Worm (Caenorhabditis elegans): ENCODE results near the gene T07A9.15.
A peak's percentile ranks its signal among the peaks of the same experiment; 100 is the strongest.

The T07A9.15 gene

DNA sequence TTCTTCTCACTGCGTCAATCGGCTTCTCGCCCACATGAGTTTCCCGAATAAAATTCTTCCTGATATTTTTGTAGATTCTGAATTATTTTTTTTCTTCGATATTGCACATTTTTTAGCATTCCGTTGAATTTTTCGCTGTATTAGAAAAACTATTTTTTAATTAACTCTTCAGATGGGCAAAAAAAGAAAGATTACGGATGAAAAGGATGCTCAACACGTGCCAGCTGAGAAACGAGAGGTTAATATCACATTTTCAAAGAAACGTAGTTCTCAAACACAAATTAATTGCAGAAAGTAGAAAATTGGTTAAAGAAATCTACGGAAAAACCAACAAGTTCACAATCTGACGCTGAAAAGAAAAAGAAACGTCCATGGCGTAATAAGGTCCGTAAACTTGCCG, 3.0 kb upstream of the T07A9.15 start, which contains the start of gene rrp-8:
Gene rrp-8 (plus strand): TSS at position 173 of the 400 bp plus-strand sequence.
- no peak for TF ChIP-seq sdc-2 (tag; optimal IDR thresholded peaks at IDR 0.05)
- no peak for TF ChIP-seq fax-1 (tag; optimal IDR thresholded peaks at IDR 0.05)
- no peak for TF ChIP-seq fkh-6 (tag; optimal IDR thresholded peaks at IDR 0.05)
- TF ChIP-seq T23F11.4 (GFP tag; optimal IDR thresholded peaks at IDR 0.05) = no peak
- no peak for TF ChIP-seq pag-3 (tag; optimal IDR thresholded peaks at IDR 0.05; ENCODE audit: borderline replicate concordance)
- TF ChIP-seq gmeb-2 (tag; optimal IDR thresholded peaks at IDR 0.05) = no peak
- TF ChIP-seq K09A11.1 (tag; optimal IDR thresholded peaks at IDR 0.05; ENCODE audit: insufficient read depth) = no peak
- no peak for TF ChIP-seq ceh-14 (tag; optimal IDR thresholded peaks at IDR 0.05)
- no peak for TF ChIP-seq ceh-18 (tag; optimal IDR thresholded peaks at IDR 0.05)
- TF ChIP-seq ceh-24 (tag; optimal IDR thresholded peaks at IDR 0.05) = no peak
- TF ChIP-seq nhr-232 (tag; optimal IDR thresholded peaks at IDR 0.05) = no peak

DNA sequence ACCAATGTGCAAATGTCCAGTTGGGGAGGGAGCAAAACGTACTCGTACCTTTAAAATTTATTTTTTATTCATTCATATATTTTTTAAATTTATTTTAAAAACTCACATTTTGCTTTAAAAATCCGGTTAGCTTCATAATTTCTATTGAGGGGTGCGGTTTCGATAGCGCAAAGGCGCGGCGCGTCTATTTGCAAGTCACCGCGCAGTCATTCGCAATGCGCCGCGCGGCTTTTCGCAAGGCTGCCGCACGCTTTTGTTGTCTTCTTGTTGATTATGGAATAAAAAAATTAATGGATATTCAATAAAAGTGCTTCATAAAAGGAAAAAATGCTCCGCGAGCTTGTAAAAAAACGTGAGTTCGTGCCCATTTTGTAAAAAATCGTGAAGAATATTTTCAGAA, 3.1 kb downstream of the T07A9.15 start, which contains the start of the genes ears-2 and uncp-18:
Gene ears-2 (minus strand): TSS at position 190 of the 400 bp plus-strand sequence.
Gene uncp-18 (plus strand): TSS at position 282 of the 400 bp plus-strand sequence.
- TF ChIP-seq ceh-48 (tag; optimal IDR thresholded peaks at IDR 0.05) (peak; percentile 99), ahr-1 (tag; optimal IDR thresholded peaks at IDR 0.05) (peak; percentile 99), T23F11.4 (GFP tag; optimal IDR thresholded peaks at IDR 0.05) (peak; percentile 95), fkh-6 (tag; optimal IDR thresholded peaks at IDR 0.05) (peak; percentile 90), madf-2 (tag; optimal IDR thresholded peaks at IDR 0.05) (peak; percentile 96), ceh-34 (tag; optimal IDR thresholded peaks at IDR 0.05) (peak; percentile 99), dve-1 (tag; optimal IDR thresholded peaks at IDR 0.05) (peak; percentile 58), pha-4 (tag; optimal IDR thresholded peaks at IDR 0.05) (no peak), syd-9 (tag; optimal IDR thresholded peaks at IDR 0.05) (peak; percentile 93), hlh-13 (GFP tag; optimal IDR thresholded peaks at IDR 0.05) (peak; percentile 97), che-1 (tag; optimal IDR thresholded peaks at IDR 0.05) (peak; percentile 92), F13H6.1 (tag; optimal IDR thresholded peaks at IDR 0.05) (peak; percentile 98), sdc-2 (tag; optimal IDR thresholded peaks at IDR 0.05) (peak; percentile 84), sox-2 (GFP tag; IDR thresholded peaks at IDR 0.05) (peak; percentile 94), ceh-6 (GFP tag; optimal IDR thresholded peaks at IDR 0.05) (peak; percentile 91), ama-1 (optimal IDR thresholded peaks at IDR 0.05) (no peak), eyg-1 (tag; optimal IDR thresholded peaks at IDR 0.05) (peak; percentile 98), elt-4 (tag; optimal IDR thresholded peaks at IDR 0.05) (peak; percentile 60), ceh-24 (tag; optimal IDR thresholded peaks at IDR 0.05) (peak; percentile 95), dmd-4 (tag; optimal IDR thresholded peaks at IDR 0.05; ENCODE audit: borderline replicate concordance) (peak; percentile 98), fax-1 (tag; optimal IDR thresholded peaks at IDR 0.05) (peak; percentile 99), ceh-9 (tag; optimal IDR thresholded peaks at IDR 0.05) (peak; percentile 68), fkh-10 (GFP tag; optimal IDR thresholded peaks at IDR 0.05) (peak; percentile 89), K02D7.2 (tag; optimal IDR thresholded peaks at IDR 0.05) (peak; percentile 98), lin-11 (tag; optimal IDR thresholded peaks at IDR 0.05) (peak; percentile 93), ceh-19 (GFP tag; optimal IDR thresholded peaks at IDR 0.05) (peak; percentile 98), C08G9.2 (tag; optimal IDR thresholded peaks at IDR 0.05) (peak; percentile 97), unc-86 (tag; optimal IDR thresholded peaks at IDR 0.05) (peak; percentile 99), pha-2 (tag; optimal IDR thresholded peaks at IDR 0.05) (peak; percentile 96), unc-55 (GFP tag; optimal IDR thresholded peaks at IDR 0.05) (no peak), tbx-2 (tag; optimal IDR thresholded peaks at IDR 0.05) (peak; percentile 100), nhr-232 (tag; optimal IDR thresholded peaks at IDR 0.05) (peak; percentile 83), ceh-31 (tag; optimal IDR thresholded peaks at IDR 0.05) (peak; percentile 100), ceh-45 (GFP tag; IDR thresholded peaks at IDR 0.05) (peak; percentile 98), hlh-6 (tag; optimal IDR thresholded peaks at IDR 0.05) (peak; percentile 92), zip-5 (tag; optimal IDR thresholded peaks at IDR 0.05) (peak; percentile 97), hlh-30 (tag; optimal IDR thresholded peaks at IDR 0.05; ENCODE audit: insufficient read depth) (peak; percentile 39), pag-3 (tag; optimal IDR thresholded peaks at IDR 0.05; ENCODE audit: borderline replicate concordance) (peak; percentile 95), lim-6 (tag; optimal IDR thresholded peaks at IDR 0.05) (peak; percentile 99), gmeb-2 (tag; optimal IDR thresholded peaks at IDR 0.05) (peak; percentile 97), ref-2 (tag; optimal IDR thresholded peaks at IDR 0.05) (peak; percentile 99), hlh-8 (tag; optimal IDR thresholded peaks at IDR 0.05) (peak; percentile 99), elt-2 (tag; optimal IDR thresholded peaks at IDR 0.05) (peak; percentile 100), pat-9 (tag; optimal IDR thresholded peaks at IDR 0.05) (peak; percentile 99), K09A11.1 (tag; optimal IDR thresholded peaks at IDR 0.05; ENCODE audit: insufficient read depth) (peak; percentile 97), pros-1 (tag; optimal IDR thresholded peaks at IDR 0.05) (no peak), tbx-7 (tag; optimal IDR thresholded peaks at IDR 0.05) (peak; percentile 86)
